Fruit fly (Drosophila melanogaster): ENCODE results near the gene Osi5.

The Osi5 gene

dm6 chr3R:6198488-6198892, 28.8 kb upstream of the Osi5 start, which contains the start of gene Osi24 (continued):
- TF ChIP-seq ATbp (GFP tag; optimal IDR thresholded peaks at IDR 0.05) (peak; percentile 74), Mes4 (GFP tag; optimal IDR thresholded peaks at IDR 0.05) (no peak), Doc3 (GFP tag; IDR thresholded peaks at IDR 0.05; ENCODE audit: partially characterized antibody) (no peak), az2 (GFP tag; optimal IDR thresholded peaks at IDR 0.05) (peak; percentile 39), CG13287 (GFP tag; IDR thresholded peaks at IDR 0.05; ENCODE audit: partially characterized antibody) (no peak), CG6683 (GFP tag; optimal IDR thresholded peaks at IDR 0.05) (no peak), zen (tag; optimal IDR thresholded peaks at IDR 0.05) (no peak), nerfin-2 (GFP tag; IDR thresholded peaks at IDR 0.05; ENCODE audit: partially characterized antibody) (no peak), unc-4 (GFP tag; IDR thresholded peaks at IDR 0.05; ENCODE audit: partially characterized antibody) (no peak), dmrt99B (tag; optimal IDR thresholded peaks at IDR 0.05) (peak; percentile 74), CG16813 (GFP tag; IDR thresholded peaks at IDR 0.05; ENCODE audit: partially characterized antibody) (no peak), jumu (GFP tag; optimal IDR thresholded peaks at IDR 0.05) (peak; percentile 36), CG2116 (GFP tag; optimal IDR thresholded peaks at IDR 0.05) (no peak), CG12104 (GFP tag; optimal IDR thresholded peaks at IDR 0.05) (peak; percentile 2), CG8359 (GFP tag; optimal IDR thresholded peaks at IDR 0.05; ENCODE audit: borderline replicate concordance) (no peak), Mrtf (GFP tag; IDR thresholded peaks at IDR 0.05) (0 out of 3 replicates have a peak, but pooled peaks have one; percentile 63), br (optimal IDR thresholded peaks at IDR 0.05) (no peak), so (GFP tag; IDR thresholded peaks at IDR 0.05) (peak; percentile 83), CG5180 (GFP tag; optimal IDR thresholded peaks at IDR 0.05) (peak; percentile 24), ro (GFP tag; IDR thresholded peaks at IDR 0.05) (0 out of 2 replicates have a peak, but pooled peaks have one; percentile 14), chn (GFP tag; optimal IDR thresholded peaks at IDR 0.05) (peak; percentile 35), nerfin-1 (tag; optimal IDR thresholded peaks at IDR 0.05) (peak; percentile 6), CG17829 (tag; optimal IDR thresholded peaks at IDR 0.05) (no peak), E2f1 (GFP tag; IDR thresholded peaks at IDR 0.05) (peak; percentile 61; the same call in 1 of the 2 replicates), chif (GFP tag; optimal IDR thresholded peaks at IDR 0.05) (peak; percentile 42 to 44), fd64A (GFP tag; optimal IDR thresholded peaks at IDR 0.05) (no peak), schlank (tag; optimal IDR thresholded peaks at IDR 0.05) (no peak), lilli (GFP tag; optimal IDR thresholded peaks at IDR 0.05) (peak; percentile 48), CG18476 (GFP tag; optimal IDR thresholded peaks at IDR 0.05) (no peak), CG9215 (GFP tag; IDR thresholded peaks at IDR 0.05) (no peak), ash1 (GFP tag; optimal IDR thresholded peaks at IDR 0.05) (no peak), scrt (GFP tag; optimal IDR thresholded peaks at IDR 0.05) (no peak), CG17186 (GFP tag; optimal IDR thresholded peaks at IDR 0.05) (no peak), CG8089 (GFP tag; optimal IDR thresholded peaks at IDR 0.05) (no peak), Optix (GFP tag; IDR thresholded peaks at IDR 0.05) (no peak), tin (GFP tag; optimal IDR thresholded peaks at IDR 0.05) (peak; percentile 34), CG11247 (GFP tag; IDR thresholded peaks at IDR 0.05) (0 out of 2 replicates have a peak, but pooled peaks have one; percentile 22), ftz-f1 (GFP tag; optimal IDR thresholded peaks at IDR 0.05) (no peak), sr (GFP tag; IDR thresholded peaks at IDR 0.05) (no peak), CG6813 (GFP tag; optimal IDR thresholded peaks at IDR 0.05) (peak; percentile 18), ERR (GFP tag; optimal IDR thresholded peaks at IDR 0.05) (no peak), p53 (GFP tag; optimal IDR thresholded peaks at IDR 0.05) (no peak), CG13424 (tag; optimal IDR thresholded peaks at IDR 0.05) (peak; percentile 52), ham (GFP tag; IDR thresholded peaks at IDR 0.05) (no peak), al (GFP tag; IDR thresholded peaks at IDR 0.05) (peak; percentile 22; the same call in 1 of the 2 replicates), CG17385 (GFP tag; optimal IDR thresholded peaks at IDR 0.05) (peak; percentile 39), zen2 (GFP tag; IDR thresholded peaks at IDR 0.05; ENCODE audit: partially characterized antibody) (0 out of 3 replicates have a peak, but pooled peaks have one; percentile 19), CG3065 (GFP tag; optimal IDR thresholded peaks at IDR 0.05) (no peak), CG31441 (GFP tag; IDR thresholded peaks at IDR 0.05) (peak; percentile 73), croc (GFP tag; conservative IDR thresholded peaks at IDR 0.05) (peak; percentile 39; the same call in 1 of the 3 replicates)

All from whole organism, embryonic.